Fruit fly (Drosophila melanogaster) whole organism, adult: ENCODE results near the gene CG14332.
A peak's percentile ranks its signal among the peaks of the same experiment; 100 is the strongest.
"Not testable (repeated sequence)": the region's sequence is repeated elsewhere in the genome, so short reads cannot be mapped to it uniquely, and the experiment has no call there.

Experiments
- CG11617 ChIP-seq: fragments of 200-800 bp; sonication (Bioruptor generic); optimal IDR thresholded peaks from 2 replicates; lab custom pipeline; 2017; ENCODE audit warnings: mild to moderate bottlenecking, missing biosample characterization, missing genetic modification reagents, missing genetic modification characterization
- CG12768 ChIP-seq: fragments of 200-800 bp; sonication (Bioruptor generic); optimal IDR thresholded peaks from 2 replicates; lab custom pipeline; 2017; ENCODE audit warnings: missing biosample characterization, missing genetic modification characterization, mild to moderate bottlenecking, moderate library complexity, missing genetic modification reagents
- CG14711 ChIP-seq: fragments of 200-800 bp; sonication (Bioruptor generic); optimal IDR thresholded peaks from 2 replicates; lab custom pipeline; 2018; ENCODE audit warnings: missing biosample characterization, mild to moderate bottlenecking, missing genetic modification characterization, moderate library complexity
- CG1620 ChIP-seq: fragments of 200-800 bp; sonication (Bioruptor generic); optimal IDR thresholded peaks from 2 replicates; lab custom pipeline; 2016; ENCODE audit warnings: missing biosample characterization, missing genetic modification characterization
- CG33017 ChIP-seq: fragments of 200-800 bp; sonication (Bioruptor generic); optimal IDR thresholded peaks from 2 replicates; lab custom pipeline; 2018; ENCODE audit warnings: missing biosample characterization, mild to moderate bottlenecking, missing genetic modification characterization, moderate library complexity
- CG5204 ChIP-seq: fragments of 200-800 bp; sonication (Bioruptor generic); optimal IDR thresholded peaks from 2 replicates; lab custom pipeline; 2016; ENCODE audit warnings: missing biosample characterization, missing genetic modification characterization
- CG7045 ChIP-seq: fragments of 200-800 bp; sonication (Bioruptor generic); optimal IDR thresholded peaks from 2 replicates; lab custom pipeline; 2017; ENCODE audit warnings: missing biosample characterization, mild to moderate bottlenecking, missing genetic modification characterization
- CG7101 ChIP-seq: fragments of 200-800 bp; sonication (Bioruptor generic); optimal IDR thresholded peaks from 2 replicates; lab custom pipeline; 2018; ENCODE audit warnings: missing biosample characterization, mild to moderate bottlenecking, missing genetic modification characterization, moderate library complexity
- Clk ChIP-seq: fragments of 200-800 bp; sonication (Bioruptor generic); optimal IDR thresholded peaks from 2 replicates; lab custom pipeline; 2017; ENCODE audit warnings: missing biosample characterization, missing genetic modification characterization
- Crg-1 ChIP-seq: fragments of 200-800 bp; sonication (Bioruptor generic); optimal IDR thresholded peaks from 2 replicates; lab custom pipeline; 2016; ENCODE audit warnings: missing biosample characterization, missing genetic modification characterization
- Hr96 ChIP-seq: fragments of 200-800 bp; sonication (Bioruptor generic); optimal IDR thresholded peaks from 2 replicates; lab custom pipeline; 2016; ENCODE audit warnings: missing biosample characterization, missing genetic modification characterization
- Mnt ChIP-seq: fragments of 200-800 bp; sonication (Bioruptor generic); optimal IDR thresholded peaks from 2 replicates; lab custom pipeline; 2016; ENCODE audit warnings: missing biosample characterization, mild to moderate bottlenecking, missing genetic modification characterization
- bab1 ChIP-seq: fragments of 200-800 bp; sonication (Bioruptor generic); optimal IDR thresholded peaks from 3 replicates; lab custom pipeline; 2019; ENCODE audit warnings: missing biosample characterization, mild to moderate bottlenecking, missing genetic modification characterization, moderate library complexity
- cic ChIP-seq: fragments of 200-800 bp; sonication (Bioruptor generic); optimal IDR thresholded peaks from 2 replicates; lab custom pipeline; 2017; ENCODE audit warnings: missing biosample characterization, mild to moderate bottlenecking, missing genetic modification characterization, moderate library complexity
- cnc ChIP-seq, 2 experiments: fragments of >200 bp; optimal IDR thresholded peaks; 2 replicates each; lab custom pipeline; 2017
- kay ChIP-seq: fragments of 200-800 bp; sonication (Bioruptor generic); peaks from one replicate; lab custom pipeline; 2016; ENCODE audit warnings: missing biosample characterization, missing genetic modification characterization, borderline replicate concordance
- ovo ChIP-seq: fragments of 200-800 bp; sonication (Bioruptor generic); optimal IDR thresholded peaks from 2 replicates; lab custom pipeline; 2016; ENCODE audit warnings: missing biosample characterization, missing genetic modification characterization
- pad ChIP-seq: fragments of 200-800 bp; sonication (Bioruptor generic); optimal IDR thresholded peaks from 3 replicates; lab custom pipeline; 2017; ENCODE audit warnings: missing biosample characterization, missing genetic modification characterization, mild to moderate bottlenecking, moderate library complexity, missing genetic modification reagents
- tj ChIP-seq: fragments of 200-800 bp; sonication (Bioruptor generic); optimal IDR thresholded peaks from 3 replicates; lab custom pipeline; 2017; ENCODE audit warnings: missing biosample characterization, mild to moderate bottlenecking, missing genetic modification characterization, moderate library complexity
- toe ChIP-seq: fragments of 200-800 bp; sonication (Bioruptor generic); optimal IDR thresholded peaks from 2 replicates; lab custom pipeline; 2016; ENCODE audit warnings: missing biosample characterization, missing genetic modification characterization

The CG14332 gene

DNA sequence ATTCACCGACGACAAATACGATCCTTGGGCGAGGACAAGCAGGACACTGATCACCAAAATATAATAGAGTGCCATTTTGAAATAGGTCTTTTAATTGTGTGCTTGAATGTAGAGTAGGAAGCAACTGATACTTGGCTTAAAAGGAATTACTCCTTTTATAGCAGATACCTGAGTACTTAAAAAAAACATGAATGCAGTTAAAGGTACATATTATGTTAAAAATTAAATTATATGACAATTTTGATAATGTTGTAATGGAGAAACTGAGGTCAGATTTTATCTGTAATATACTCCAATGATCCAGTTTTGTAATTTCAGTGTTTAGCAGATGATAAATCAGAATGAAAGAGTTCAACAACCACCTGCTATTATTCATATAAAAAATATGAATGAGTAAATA, at the start of gene CG14332:
Gene CG14332 (minus strand): TSS at position 101 of the 400 bp plus-strand sequence.
- no peak for TF ChIP-seq cic
- TF ChIP-seq Clk (GFP tag; lab: Kevin White, UChicago): no peak
- no peak for TF ChIP-seq CG7045 (GFP tag; lab: Kevin White, UChicago)
- TF ChIP-seq Hr96 (GFP tag; lab: Kevin White, UChicago): no peak
- no peak for TF ChIP-seq cnc (optimal IDR thresholded peaks at IDR 0.05; lab: Kevin White, UChicago)
- no peak for TF ChIP-seq CG1620 (GFP tag; lab: Kevin White, UChicago)
- no peak for TF ChIP-seq bab1 (GFP tag; lab: Kevin White, UChicago)
- TF ChIP-seq ovo (GFP tag; lab: Kevin White, UChicago): no peak
- TF ChIP-seq CG11617 (GFP tag; lab: Kevin White, UChicago): no peak
- TF ChIP-seq kay (GFP tag; lab: Kevin White, UChicago): no peak
- no peak for TF ChIP-seq pad

dm6 chr3R:17471007-17471406, 49.0 kb upstream of the CG14332 start:
- TF ChIP-seq Clk (GFP tag; lab: Kevin White, UChicago) (no peak), bab1 (GFP tag; lab: Kevin White, UChicago) (no peak), Hr96 (GFP tag; lab: Kevin White, UChicago) (no peak), CG11617 (GFP tag; lab: Kevin White, UChicago) (no peak), toe (GFP tag; lab: Kevin White, UChicago) (no peak), CG7045 (GFP tag; lab: Kevin White, UChicago) (no peak), pad (no peak), ovo (GFP tag; lab: Kevin White, UChicago) (no peak), kay (GFP tag; lab: Kevin White, UChicago) (no peak)

- TF ChIP-seq tj (GFP tag; lab: Kevin White, UChicago); cic; CG7045 (GFP tag; lab: Kevin White, UChicago): not testable (repeated sequence)
Measured at dm6 chr3R:17456676-17457075, 34.7 kb upstream of the CG14332 start, which contains the start of gene CG14330. CG14330 (minus strand) TSS chr3R:17456776.

DNA sequence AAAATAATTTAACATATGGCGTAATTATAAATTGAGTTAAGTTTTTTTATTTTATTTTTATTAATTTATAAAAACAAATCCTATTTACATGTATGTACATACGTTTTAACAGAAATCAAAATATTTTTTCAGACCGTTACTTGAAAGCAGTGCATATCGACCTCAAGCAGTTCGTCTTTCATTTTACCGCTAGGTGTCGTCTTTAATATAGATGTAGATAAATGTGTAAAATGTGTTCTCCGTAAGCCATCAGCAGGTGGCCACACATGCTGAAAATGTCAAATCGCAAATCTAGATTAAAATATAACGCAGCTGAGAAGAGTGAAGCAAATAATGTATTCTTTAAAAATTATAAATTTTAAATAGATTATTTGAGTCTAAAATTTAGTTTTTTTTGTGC, 27.4 kb upstream of the CG14332 start:
- no peak for TF ChIP-seq toe (GFP tag; lab: Kevin White, UChicago)
- no peak for TF ChIP-seq cnc (optimal IDR thresholded peaks at IDR 0.05; lab: Kevin White, UChicago)
- no peak for TF ChIP-seq Hr96 (GFP tag; lab: Kevin White, UChicago)
- TF ChIP-seq tj (GFP tag; lab: Kevin White, UChicago): no peak
- TF ChIP-seq kay (GFP tag; lab: Kevin White, UChicago): no peak
- no peak for TF ChIP-seq CG5204 (GFP tag; lab: Kevin White, UChicago)
- TF ChIP-seq cic: no peak
- no peak for TF ChIP-seq CG1620 (GFP tag; lab: Kevin White, UChicago)
- TF ChIP-seq bab1 (GFP tag; lab: Kevin White, UChicago): no peak
- no peak for TF ChIP-seq Mnt (GFP tag; lab: Kevin White, UChicago)
- TF ChIP-seq CG11617 (GFP tag; lab: Kevin White, UChicago): no peak
- TF ChIP-seq CG7101 (tag; lab: Kevin White, UChicago): no peak
- TF ChIP-seq CG7045 (GFP tag; lab: Kevin White, UChicago): no peak
- no peak for TF ChIP-seq ovo (GFP tag; lab: Kevin White, UChicago)

DNA sequence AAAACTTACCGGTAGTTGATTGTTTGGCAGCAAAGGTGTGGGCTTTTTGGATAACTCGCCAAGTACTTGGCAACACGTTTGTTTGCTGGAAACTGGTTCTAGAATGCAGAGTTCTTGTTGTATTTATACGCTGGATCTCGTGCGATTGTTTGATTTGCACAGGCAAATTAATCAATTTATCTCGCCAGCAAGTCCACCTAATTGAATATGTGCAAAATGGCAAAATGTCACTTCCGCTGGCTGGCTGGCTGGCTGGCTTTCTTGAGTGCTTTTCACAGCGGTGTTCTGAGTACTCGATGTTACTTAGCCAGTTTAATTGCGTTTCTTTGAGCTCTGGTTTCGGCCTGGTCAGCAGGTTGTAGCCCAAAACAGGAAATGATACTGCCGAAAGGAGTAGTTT, 26.8 kb upstream of the CG14332 start, which contains the start of gene Eh:
Gene Eh (minus strand): TSS at position 101 of the 400 bp plus-strand sequence.
- TF ChIP-seq bab1 (GFP tag; lab: Kevin White, UChicago): no peak
- no peak for TF ChIP-seq CG12768
- no peak for TF ChIP-seq Clk (GFP tag; lab: Kevin White, UChicago)
- TF ChIP-seq CG14711 (tag; lab: Kevin White, UChicago): no peak
- TF ChIP-seq cic: no peak

dm6 chr3R:17447615-17448014, 25.6 kb upstream of the CG14332 start:
- no peak for TF ChIP-seq CG7045 (GFP tag; lab: Kevin White, UChicago)
- TF ChIP-seq Crg-1: no peak
- TF ChIP-seq toe (GFP tag; lab: Kevin White, UChicago): no peak
- no peak for TF ChIP-seq Mnt (GFP tag; lab: Kevin White, UChicago)
- TF ChIP-seq cnc (optimal IDR thresholded peaks at IDR 0.05; lab: Kevin White, UChicago): no peak
- TF ChIP-seq tj (GFP tag; lab: Kevin White, UChicago): no peak
- TF ChIP-seq CG11617 (GFP tag; lab: Kevin White, UChicago): no peak
- TF ChIP-seq bab1 (GFP tag; lab: Kevin White, UChicago): no peak
- TF ChIP-seq CG1620 (GFP tag; lab: Kevin White, UChicago): no peak

- TF ChIP-seq CG7045 (GFP tag; lab: Kevin White, UChicago): no peak
Measured at dm6 chr3R:17440628-17441027, 18.6 kb upstream of the CG14332 start, which contains the start of gene CG14331. CG14331 (minus strand) TSS chr3R:17440728.

- TF ChIP-seq tj (GFP tag; lab: Kevin White, UChicago) (no peak), kay (GFP tag; lab: Kevin White, UChicago) (peak; percentile 36), CG33017 (tag; lab: Kevin White, UChicago) (no peak)
Measured at dm6 chr3R:17434330-17434729, 12.3 kb upstream of the CG14332 start, which contains the start of gene CG44090. CG44090 (minus strand) TSS chr3R:17434430.
